Worm (Caenorhabditis elegans): ENCODE results near the gene F10G2.10.

DNA sequence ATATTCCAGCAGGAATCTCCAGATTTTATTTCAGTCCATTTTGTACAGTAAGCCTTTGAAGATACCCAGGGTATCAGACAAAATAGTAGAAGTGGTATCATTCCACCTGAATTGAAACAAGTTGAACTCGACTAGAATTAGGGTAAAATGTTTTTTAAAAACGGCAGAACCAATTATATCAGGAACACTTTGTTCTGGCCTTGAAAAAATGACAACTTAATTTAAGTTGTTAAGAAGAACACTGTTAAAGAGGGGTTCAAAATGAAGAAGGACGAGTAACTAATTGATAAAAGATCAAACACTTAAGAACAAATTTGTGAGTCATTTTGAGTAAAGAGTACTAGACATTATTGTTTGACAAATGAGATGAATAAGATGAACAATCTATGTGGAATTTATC lies 1.1 kb upstream of the F10G2.10 start, which contains the start of gene lmd-4:
- no peak for TF ChIP-seq T22C8.4 (GFP tag; IDR thresholded peaks at IDR 0.05)
- TF ChIP-seq ref-1 (GFP tag; conservative IDR thresholded peaks at IDR 0.05) = no peak

Measured in whole organism, midembryonic.